Fruit fly (Drosophila melanogaster) whole organism, embryonic: ENCODE measurements around the gene Tsp33B.

Source experiments
- Adf1 ChIP-seq: fragments of 200-800 bp; sonication (Bioruptor generic); IDR thresholded peaks from 2 replicates; pipeline ENCODE4 v1.3.6; 2022; ENCODE audit warnings: missing biosample characterization, missing genetic modification characterization
- BEAF-32 ChIP-seq: fragments of 200-800 bp; sonication (Bioruptor generic); optimal IDR thresholded peaks from 3 replicates; lab custom pipeline; 2017; ENCODE audit warnings: missing biosample characterization, missing genetic modification characterization, mild to moderate bottlenecking, moderate library complexity, missing genetic modification reagents
- CG10267 ChIP-seq: fragments of 200-800 bp; sonication (Bioruptor generic); optimal IDR thresholded peaks from 2 replicates; lab custom pipeline; 2018; ENCODE audit warnings: missing biosample characterization, mild to moderate bottlenecking, missing genetic modification characterization, moderate library complexity
- CG10543 ChIP-seq: fragments of 200-800 bp; sonication (Bioruptor generic); optimal IDR thresholded peaks from 3 replicates; lab custom pipeline; 2017; ENCODE audit warnings: missing biosample characterization, mild to moderate bottlenecking, missing genetic modification characterization, moderate library complexity
- CG1603 ChIP-seq: fragments of 200-800 bp; sonication (Bioruptor generic); optimal IDR thresholded peaks from 2 replicates; lab custom pipeline; 2019; ENCODE audit warnings: missing biosample characterization, mild to moderate bottlenecking, missing genetic modification characterization, moderate library complexity
- CG16863 ChIP-seq: fragments of 200-800 bp; sonication (Bioruptor generic); optimal IDR thresholded peaks from 3 replicates; lab custom pipeline; 2016; ENCODE audit warnings: missing biosample characterization, missing genetic modification characterization
- CG17568 ChIP-seq: fragments of 200-800 bp; sonication (Bioruptor generic); optimal IDR thresholded peaks from 2 replicates; lab custom pipeline; 2018; ENCODE audit warnings: missing biosample characterization, mild to moderate bottlenecking, missing genetic modification characterization, moderate library complexity
- CG17802 ChIP-seq: fragments of 200-800 bp; sonication (Bioruptor generic); optimal IDR thresholded peaks from 2 replicates; lab custom pipeline; 2018; ENCODE audit warnings: missing biosample characterization, mild to moderate bottlenecking, missing genetic modification characterization, moderate library complexity
- CG2712 ChIP-seq: fragments of 200-800 bp; optimal IDR thresholded peaks from 3 replicates; lab custom pipeline; 2019; ENCODE audit warnings: missing biosample characterization, mild to moderate bottlenecking, missing genetic modification characterization, moderate library complexity
- CG31365 ChIP-seq: fragments of 200-800 bp; sonication (Bioruptor generic); optimal IDR thresholded peaks from 2 replicates; lab custom pipeline; 2018; ENCODE audit warnings: missing biosample characterization, mild to moderate bottlenecking, missing genetic modification characterization
- CG4404 ChIP-seq: fragments of 200-800 bp; sonication (Bioruptor generic); IDR thresholded peaks from 2 replicates; pipeline ENCODE4 v1.3.6; 2022; ENCODE audit warnings: missing biosample characterization, missing genetic modification characterization
- CG5953 ChIP-seq: fragments of 200-800 bp; sonication (Bioruptor generic); IDR thresholded peaks from 2 replicates; pipeline ENCODE4 v1.3.6; 2022; ENCODE audit warnings: missing biosample characterization, missing genetic modification characterization
- CG8478 ChIP-seq: fragments of >200 bp; optimal IDR thresholded peaks from 2 replicates; lab custom pipeline; 2018
- CG9215 ChIP-seq: fragments of 200-800 bp; sonication (Bioruptor generic); IDR thresholded peaks from 2 replicates; pipeline ENCODE4 v1.3.6; 2022; ENCODE audit warnings: missing biosample characterization, missing genetic modification characterization
- CG9817 ChIP-seq: fragments of 200-800 bp; sonication (Bioruptor generic); optimal IDR thresholded peaks from 2 replicates; lab custom pipeline; 2018; ENCODE audit warnings: missing biosample characterization, mild to moderate bottlenecking, missing genetic modification characterization, moderate library complexity
- CoRest ChIP-seq: fragments of 200-800 bp; sonication (Bioruptor generic); optimal IDR thresholded peaks from 3 replicates; lab custom pipeline; 2018; ENCODE audit warnings: missing biosample characterization, mild to moderate bottlenecking, missing genetic modification characterization, moderate library complexity
- D ChIP-seq, 2 experiments: fragments of 200-800 bp in 1 of 2; fragments of >200 bp in 1 of 2; sonication (Bioruptor generic) in 1 of 2; optimal IDR thresholded peaks; 2 replicates in 1 of 2; 3 replicates in 1 of 2; lab custom pipeline; 2017; ENCODE audit warnings: mild to moderate bottlenecking in 1 of 2, missing biosample characterization in 1 of 2, missing genetic modification characterization in 1 of 2, missing genetic modification reagents in 1 of 2
- Dp ChIP-seq: fragments of 200-800 bp; sonication (Bioruptor generic); optimal IDR thresholded peaks from 2 replicates; lab custom pipeline; 2018; ENCODE audit warnings: missing biosample characterization, mild to moderate bottlenecking, missing genetic modification characterization, moderate library complexity
- Fer2 ChIP-seq: fragments of 200-800 bp; sonication (Bioruptor generic); optimal IDR thresholded peaks from 2 replicates; lab custom pipeline; 2018; ENCODE audit warnings: missing biosample characterization, mild to moderate bottlenecking, missing genetic modification characterization, moderate library complexity
- HLHmδ ChIP-seq: fragments of 200-800 bp; sonication (Bioruptor generic); optimal IDR thresholded peaks from 2 replicates; lab custom pipeline; 2018; ENCODE audit warnings: missing biosample characterization, mild to moderate bottlenecking, missing genetic modification characterization, moderate library complexity
- MTF-1 ChIP-seq: fragments of 200-800 bp; sonication (Bioruptor generic); optimal IDR thresholded peaks from 2 replicates; lab custom pipeline; 2018; ENCODE audit warnings: missing biosample characterization, mild to moderate bottlenecking, missing genetic modification characterization, borderline replicate concordance
- Mrtf ChIP-seq: fragments of 200-800 bp; sonication (Bioruptor generic); IDR thresholded peaks from 3 replicates; pipeline ENCODE4 v1.3.6; 2022; ENCODE audit warnings: missing biosample characterization, missing genetic modification characterization
- Oli ChIP-seq: fragments of 200-800 bp; sonication (Bioruptor generic); optimal IDR thresholded peaks from 2 replicates; lab custom pipeline; 2018; ENCODE audit warnings: missing biosample characterization, mild to moderate bottlenecking, missing genetic modification characterization, moderate library complexity
- Poxn ChIP-seq: fragments of 200-800 bp; sonication (Bioruptor generic); IDR thresholded peaks from 2 replicates; pipeline ENCODE4 v1.3.6; 2022; ENCODE audit warnings: missing biosample characterization, missing genetic modification characterization
- Ravus ChIP-seq: fragments of 200-800 bp; sonication (Bioruptor generic); IDR thresholded peaks from 2 replicates; pipeline ENCODE4 v1.3.6; 2022; ENCODE audit warnings: missing biosample characterization, missing genetic modification characterization
- Spps ChIP-seq: fragments of 200-800 bp; sonication (Bioruptor generic); optimal IDR thresholded peaks from 2 replicates; lab custom pipeline; 2018; ENCODE audit warnings: missing biosample characterization, mild to moderate bottlenecking, missing genetic modification characterization
- Sry-β ChIP-seq: fragments of 200-800 bp; sonication (Bioruptor generic); optimal IDR thresholded peaks from 2 replicates; lab custom pipeline; 2018; ENCODE audit warnings: missing biosample characterization, mild to moderate bottlenecking, missing genetic modification characterization, moderate library complexity
- Stat92E ChIP-seq, 3 experiments: fragments of >200 bp in 2 of 3; fragments of 200-800 bp in 1 of 3; sonication (Bioruptor generic) in 1 of 3; optimal IDR thresholded peaks; 2 replicates each; lab custom pipeline; 2017 to 2019; ENCODE audit warnings: missing biosample characterization in 3 of 3, missing genetic modification characterization in 3 of 3, mild to moderate bottlenecking in 1 of 3, moderate library complexity in 1 of 3
- Usf ChIP-seq: fragments of 200-800 bp; sonication (Bioruptor generic); optimal IDR thresholded peaks from 2 replicates; lab custom pipeline; 2017; ENCODE audit warnings: missing genotype, missing biosample characterization, missing genetic modification characterization
- ac ChIP-seq: fragments of 200-800 bp; sonication (Bioruptor generic); optimal IDR thresholded peaks from 3 replicates; lab custom pipeline; 2017; ENCODE audit warnings: missing biosample characterization, mild to moderate bottlenecking, missing genetic modification characterization
- ash1 ChIP-seq: fragments of 200-800 bp; sonication (Bioruptor generic); optimal IDR thresholded peaks from 2 replicates; lab custom pipeline; 2018; ENCODE audit warnings: missing biosample characterization, mild to moderate bottlenecking, missing genetic modification characterization
- bbx ChIP-seq: fragments of 200-800 bp; sonication (Bioruptor generic); IDR thresholded peaks from 2 replicates; pipeline ENCODE4 v1.3.6; 2022; ENCODE audit warnings: missing biosample characterization, missing genetic modification characterization; ENCODE audit not compliant: partially characterized antibody
- cas ChIP-seq: fragments of 200-800 bp; sonication (Bioruptor generic); IDR thresholded peaks from 2 replicates; pipeline ENCODE4 v1.3.6; 2022; ENCODE audit warnings: missing biosample characterization, missing genetic modification characterization
- cato ChIP-seq: fragments of 200-800 bp; sonication (Bioruptor generic); optimal IDR thresholded peaks from 2 replicates; lab custom pipeline; 2016; ENCODE audit warnings: missing biosample characterization, missing genetic modification characterization, borderline replicate concordance
- chn ChIP-seq: fragments of 200-800 bp; sonication (Bioruptor generic); optimal IDR thresholded peaks from 2 replicates; lab custom pipeline; 2016; ENCODE audit warnings: missing biosample characterization, missing genetic modification characterization
- crol ChIP-seq: fragments of 200-800 bp; sonication (Bioruptor generic); IDR thresholded peaks from 2 replicates; pipeline ENCODE4 v1.3.6; 2022; ENCODE audit warnings: missing biosample characterization, missing genetic modification characterization
- exex ChIP-seq: fragments of 200-800 bp; sonication (Bioruptor generic); optimal IDR thresholded peaks from 4 replicates; lab custom pipeline; 2018; ENCODE audit warnings: missing biosample characterization, mild to moderate bottlenecking, missing genetic modification characterization, moderate library complexity
- fd102C ChIP-seq: fragments of 200-800 bp; sonication (Bioruptor generic); optimal IDR thresholded peaks from 2 replicates; lab custom pipeline; 2018; ENCODE audit warnings: missing biosample characterization, mild to moderate bottlenecking, missing genetic modification characterization, moderate library complexity
- fu2 ChIP-seq: fragments of 200-800 bp; sonication (Bioruptor generic); optimal IDR thresholded peaks from 2 replicates; lab custom pipeline; 2016; ENCODE audit warnings: missing biosample characterization, missing genetic modification characterization
- ham ChIP-seq: fragments of 200-800 bp; sonication (Bioruptor generic); IDR thresholded peaks from 2 replicates; pipeline ENCODE4 v1.3.6; 2022; ENCODE audit warnings: missing biosample characterization, missing genetic modification characterization
- jigr1 ChIP-seq: fragments of 200-800 bp; sonication (Bioruptor generic); IDR thresholded peaks from 3 replicates; pipeline ENCODE4 v1.3.6; 2022; ENCODE audit warnings: missing biosample characterization, missing genetic modification characterization
- jumu ChIP-seq: fragments of 200-800 bp; sonication (Bioruptor generic); optimal IDR thresholded peaks from 3 replicates; lab custom pipeline; 2016; ENCODE audit warnings: missing biosample characterization, missing genetic modification characterization
- lab ChIP-seq: fragments of 200-800 bp; sonication (Bioruptor generic); optimal IDR thresholded peaks from 3 replicates; lab custom pipeline; 2017; ENCODE audit warnings: missing biosample characterization, missing genetic modification characterization, mild to moderate bottlenecking, moderate library complexity, missing genetic modification reagents
- nom ChIP-seq: fragments of 200-800 bp; sonication (Bioruptor generic); optimal IDR thresholded peaks from 2 replicates; lab custom pipeline; 2017; ENCODE audit warnings: missing biosample characterization, missing genetic modification characterization, mild to moderate bottlenecking, moderate library complexity, missing genetic modification reagents
- pfk ChIP-seq: fragments of 200-800 bp; sonication (Bioruptor generic); optimal IDR thresholded peaks from 2 replicates; lab custom pipeline; 2018; ENCODE audit warnings: missing biosample characterization, mild to moderate bottlenecking, missing genetic modification characterization, moderate library complexity
- slbo ChIP-seq: fragments of 200-800 bp; sonication (Bioruptor generic); IDR thresholded peaks from 2 replicates; pipeline ENCODE4 v1.3.6; 2022; ENCODE audit warnings: missing biosample characterization, missing genetic modification characterization
- tap ChIP-seq: fragments of 200-800 bp; optimal IDR thresholded peaks from 3 replicates; lab custom pipeline; 2019; ENCODE audit warnings: missing biosample characterization, mild to moderate bottlenecking, missing genetic modification characterization, moderate library complexity
- yki ChIP-seq: fragments of >200 bp; optimal IDR thresholded peaks from 3 replicates; lab custom pipeline; 2018

Tsp33B gene

DNA sequence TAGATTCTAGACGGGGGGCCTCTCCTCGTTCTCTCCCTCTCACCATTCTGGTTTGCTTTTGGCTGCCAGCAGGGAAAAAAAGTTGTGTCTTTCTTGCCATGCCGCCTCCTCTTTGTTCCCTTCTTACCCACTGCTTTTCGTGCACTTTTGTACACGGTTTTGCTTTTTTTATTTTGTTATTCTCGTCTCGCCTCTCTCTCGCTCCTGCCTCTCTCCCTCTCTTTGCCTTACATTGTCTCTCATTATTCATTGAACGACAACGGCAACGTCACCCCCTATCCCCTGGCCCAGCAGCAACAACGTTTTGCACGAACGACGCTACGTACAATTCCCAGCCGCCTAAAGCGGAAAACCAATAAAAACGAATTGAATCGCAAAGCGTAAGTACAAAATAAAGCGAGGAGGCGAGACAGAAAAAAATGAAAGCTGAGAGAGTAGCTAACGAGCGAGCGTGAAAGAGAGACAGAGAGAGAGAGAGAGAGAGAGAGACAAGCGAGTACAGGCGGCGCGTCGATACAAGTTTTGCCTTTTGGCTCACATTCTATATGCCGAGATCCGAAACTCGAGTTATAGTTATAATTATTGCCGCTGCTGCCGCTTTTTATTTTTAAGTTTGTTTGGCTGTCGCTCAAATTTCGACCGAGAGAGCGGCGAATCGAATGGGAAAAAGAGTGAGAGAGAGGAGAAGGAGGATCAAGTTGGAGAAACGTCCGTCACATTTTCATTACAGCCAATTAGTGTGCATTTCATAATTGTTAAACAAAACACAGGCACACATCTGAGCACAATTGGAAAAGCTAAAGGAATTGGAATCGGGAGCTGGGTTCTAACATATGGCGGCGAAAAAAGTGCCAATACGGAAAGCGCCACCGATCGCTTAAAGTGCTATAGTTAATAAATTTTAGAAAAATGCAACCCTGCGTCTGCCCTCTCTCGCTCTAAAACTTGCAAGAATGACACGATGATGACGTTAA is 14.8 kb upstream of the Tsp33B start (continued):
- TF ChIP-seq chn (GFP tag; lab: Kevin White, UChicago) (peak; percentile 22), cato (GFP tag; lab: Kevin White, UChicago) (no peak), CG1603 (no peak), nom (GFP tag; lab: Kevin White, UChicago) (peak; percentile 93), CG10543 (peak; percentile 79), CG2712 (peak; percentile 33), Mrtf (no peak), pfk (GFP tag; lab: Kevin White, UChicago) (no peak), CG17568 (GFP tag; lab: Kevin White, UChicago) (no peak), CG10267 (tag; lab: Kevin White, UChicago) (no peak), Usf (GFP tag; lab: Kevin White, UChicago) (no peak), CG9215 (GFP tag; lab: Robert Waterston, UW) (no peak), cas (no peak), ash1 (GFP tag; lab: Kevin White, UChicago) (no peak), CG31365 (tag; lab: Kevin White, UChicago) (no peak), Spps (no peak), D (optimal IDR thresholded peaks at IDR 0.05; lab: Kevin White, UChicago) (no peak), D (GFP tag; optimal IDR thresholded peaks at IDR 0.05; lab: Kevin White, UChicago) (no peak), CG4404 (no peak), yki (lab: Kevin White, UChicago) (peak; percentile 66), MTF-1 (GFP tag; lab: Kevin White, UChicago) (no peak), CG5953 (GFP tag; lab: Robert Waterston, UW) (no peak), Oli (no peak), jigr1 (no peak), Adf1 (GFP tag; lab: Robert Waterston, UW) (peak; percentile 81), BEAF-32 (no peak), tap (tag; lab: Kevin White, UChicago) (no peak), CG8478 (lab: Kevin White, UChicago) (peak; percentile 64), Poxn (GFP tag; lab: Robert Waterston, UW) (no peak), Stat92E (GFP tag; optimal IDR thresholded peaks at IDR 0.05; lab: Kevin White, UChicago) (peak in 1 of 3 experiments; percentile 28), Ravus (GFP tag; lab: Robert Waterston, UW) (no peak), ham (no peak), CG16863 (GFP tag; lab: Kevin White, UChicago) (no peak), Dp (GFP tag; lab: Kevin White, UChicago) (no peak), crol (GFP tag; lab: Robert Waterston, UW) (peak; percentile 100), slbo (GFP tag; lab: Robert Waterston, UW) (no peak), CG17802 (no peak), bbx (GFP tag; lab: Robert Waterston, UW) (no peak), Sry-β (GFP tag; lab: Kevin White, UChicago) (peak; percentile 50), exex (tag; lab: Kevin White, UChicago) (peak; percentile 25), Fer2 (no peak), lab (GFP tag; lab: Kevin White, UChicago) (no peak), jumu (GFP tag; lab: Kevin White, UChicago) (no peak), CG9817 (tag; lab: Kevin White, UChicago) (no peak), ac (GFP tag; lab: Kevin White, UChicago) (no peak), fu2 (GFP tag; lab: Kevin White, UChicago) (no peak), HLHmδ (GFP tag; lab: Kevin White, UChicago) (no peak), fd102C (GFP tag; lab: Kevin White, UChicago) (no peak), CoRest (no peak)
